Fruit fly (Drosophila melanogaster) S2 (cell line): ENCODE measurements around the gene CG13082.

Experiments
- CG8478 ChIP-seq: fragments of >200 bp; optimal IDR thresholded peaks from 2 replicates; lab custom pipeline; 2018
- CTCF ChIP-seq, 2 experiments: fragments of >200 bp; optimal IDR thresholded peaks; 2 replicates each; lab custom pipeline; 2018

DNA sequence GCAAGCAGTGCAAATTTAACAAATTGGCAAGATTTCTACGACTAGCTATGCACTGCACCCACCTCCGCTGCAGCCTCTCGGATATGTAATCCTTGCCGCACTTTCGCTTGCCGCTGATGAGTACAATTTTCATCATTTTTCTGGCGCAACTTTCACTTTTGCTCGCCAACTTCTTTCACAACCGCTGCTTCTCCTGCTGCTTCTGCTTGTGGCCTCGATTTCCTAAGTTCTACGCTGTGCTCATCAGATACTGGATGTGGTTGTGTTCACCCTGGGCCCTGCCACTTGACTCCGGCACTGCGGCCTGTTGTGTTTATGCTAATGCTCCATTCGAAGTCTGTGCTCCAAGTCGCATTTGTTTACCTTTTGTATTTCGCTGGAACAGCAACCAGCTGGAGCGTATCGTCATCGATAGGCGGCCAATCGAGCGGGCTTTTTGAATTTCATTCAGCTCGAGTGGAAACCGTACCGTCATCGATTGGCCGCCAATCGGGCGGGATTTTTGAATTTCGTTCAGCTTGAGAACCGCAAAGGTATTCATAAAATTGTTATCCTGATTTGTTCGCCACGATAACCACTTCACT is 41.9 kb downstream of the CG13082 start, which contains the start of gene Pmvk:
- TF ChIP-seq CG8478 (no peak), CTCF (optimal IDR thresholded peaks at IDR 0.05; lab: Kevin White, UChicago) (no peak)
